Worm (Caenorhabditis elegans): ENCODE data around the gene lev-9.
A peak's percentile ranks its signal among the peaks of the same experiment; 100 is the strongest.

Gene lev-9

ce11 chrX:6274270-6274669, 17.3 kb downstream of the lev-9 start:
- peak; percentile 70 for TF ChIP-seq hlh-11 (tag; optimal IDR thresholded peaks at IDR 0.05)
- TF ChIP-seq lin-39 (tag; optimal IDR thresholded peaks at IDR 0.05): no peak
- TF ChIP-seq hif-1 (tag; optimal IDR thresholded peaks at IDR 0.05): peak in 1 of 2 experiments; percentile 36
- peak; percentile 52 for TF ChIP-seq mep-1 (tag; optimal IDR thresholded peaks at IDR 0.05)
- no peak for TF ChIP-seq ceh-82 (tag; optimal IDR thresholded peaks at IDR 0.05)
- TF ChIP-seq nhr-77 (tag; optimal IDR thresholded peaks at IDR 0.05): peak; percentile 62
- TF ChIP-seq F44E2.7 (GFP tag; IDR thresholded peaks at IDR 0.05): no peak
- TF ChIP-seq attf-4 (tag; optimal IDR thresholded peaks at IDR 0.05): no peak
- TF ChIP-seq lir-3 (tag; optimal IDR thresholded peaks at IDR 0.05): no peak
- peak; percentile 88 for TF ChIP-seq dve-1 (tag; optimal IDR thresholded peaks at IDR 0.05; ENCODE audit: insufficient read depth)
- TF ChIP-seq nhr-25 (tag; optimal IDR thresholded peaks at IDR 0.05; ENCODE audit: borderline replicate concordance, insufficient read depth): no peak
- peak; percentile 96 for TF ChIP-seq nhr-28 (tag; optimal IDR thresholded peaks at IDR 0.05)
- no peak for TF ChIP-seq fos-1 (tag; optimal IDR thresholded peaks at IDR 0.05)
- no peak for TF ChIP-seq spr-1 (tag; optimal IDR thresholded peaks at IDR 0.05)
- TF ChIP-seq pha-4 (GFP tag; IDR thresholded peaks at IDR 0.05): peak; percentile 10; the same call in 1 of the 2 replicates
- no peak for TF ChIP-seq pha-4 (tag; optimal IDR thresholded peaks at IDR 0.05)
- TF ChIP-seq tra-1 (GFP tag; IDR thresholded peaks at IDR 0.05): no peak; the same call in 1 of the 2 replicates
- TF ChIP-seq nhr-76 (tag; optimal IDR thresholded peaks at IDR 0.05): no peak
- TF ChIP-seq dmd-6 (GFP tag; IDR thresholded peaks at IDR 0.05): peak; percentile 68
- TF ChIP-seq aly-2 (tag; optimal IDR thresholded peaks at IDR 0.05): no peak
- no peak for TF ChIP-seq unc-39 (tag; optimal IDR thresholded peaks at IDR 0.05)
- peak; percentile 56 for TF ChIP-seq ztf-7 (tag; optimal IDR thresholded peaks at IDR 0.05)
- TF ChIP-seq saeg-2 (GFP tag; IDR thresholded peaks at IDR 0.05): no peak
- TF ChIP-seq hlh-30 (tag; optimal IDR thresholded peaks at IDR 0.05; ENCODE audit: insufficient read depth): peak; percentile 53
- TF ChIP-seq nhr-102 (tag; optimal IDR thresholded peaks at IDR 0.05): peak; percentile 30
- no peak for TF ChIP-seq F26F4.8 (GFP tag; conservative IDR thresholded peaks at IDR 0.05)
- no peak for TF ChIP-seq nhr-111 (GFP tag; optimal IDR thresholded peaks at IDR 0.05)
- TF ChIP-seq mdt-29 (GFP tag; IDR thresholded peaks at IDR 0.05): 0 out of 2 replicates have a peak, but pooled peaks have one; percentile 9
- TF ChIP-seq lin-29 (GFP tag; IDR thresholded peaks at IDR 0.05): no peak
- TF ChIP-seq daf-16 (GFP tag; optimal IDR thresholded peaks at IDR 0.05): no peak
- peak; percentile 77 for TF ChIP-seq daf-16 (tag; optimal IDR thresholded peaks at IDR 0.05)
- no peak for TF ChIP-seq nhr-48 (tag; optimal IDR thresholded peaks at IDR 0.05)
- TF ChIP-seq R02D3.7 (tag; optimal IDR thresholded peaks at IDR 0.05): no peak
- peak; percentile 67 for TF ChIP-seq php-3 (GFP tag; IDR thresholded peaks at IDR 0.05)

DNA sequence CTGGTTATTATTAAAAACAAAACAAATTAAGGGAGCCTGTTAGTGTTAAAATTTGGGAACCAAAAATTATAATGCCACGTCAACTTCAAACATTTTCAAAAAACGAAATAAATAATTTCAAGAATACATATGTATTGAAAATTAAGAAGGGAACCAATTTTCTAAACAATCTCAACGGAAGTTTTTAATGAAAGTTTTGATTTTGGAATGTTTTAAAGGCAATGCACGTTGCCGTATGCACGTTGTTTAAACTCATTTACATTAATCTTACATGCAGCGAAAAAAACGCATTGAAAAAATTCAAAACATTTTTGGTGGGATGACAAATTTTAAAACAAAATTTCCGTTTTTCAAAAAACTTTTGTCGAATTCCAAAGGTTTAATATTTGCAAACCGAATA, 17.8 kb downstream of the lev-9 start:
- TF ChIP-seq dve-1 (tag; optimal IDR thresholded peaks at IDR 0.05; ENCODE audit: insufficient read depth): peak; percentile 63
- TF ChIP-seq T26A8.4 (GFP tag; IDR thresholded peaks at IDR 0.05): peak; percentile 8; the same call in 1 of the 2 replicates
- peak; percentile 63; the same call in 1 of the 2 replicates for TF ChIP-seq pha-4 (GFP tag; IDR thresholded peaks at IDR 0.05)
- TF ChIP-seq pha-4 (tag; optimal IDR thresholded peaks at IDR 0.05): no peak
- TF ChIP-seq daf-16 (GFP tag; optimal IDR thresholded peaks at IDR 0.05): no peak
- TF ChIP-seq daf-16 (tag; optimal IDR thresholded peaks at IDR 0.05): peak; percentile 29
- peak; percentile 69; the same call in 1 of the 2 replicates for TF ChIP-seq zfp-3 (GFP tag; conservative IDR thresholded peaks at IDR 0.05)
- no peak for TF ChIP-seq nhr-77 (tag; optimal IDR thresholded peaks at IDR 0.05)
- TF ChIP-seq sdz-12 (GFP tag; optimal IDR thresholded peaks at IDR 0.05): no peak
- no peak for TF ChIP-seq T20F7.1 (GFP tag; optimal IDR thresholded peaks at IDR 0.05)

ce11 chrX:6271718-6272117, 19.8 kb downstream of the lev-9 start, which contains the start of gene lro-1:
TSS of gene lro-1 (plus strand) at chrX:6272089.
- TF ChIP-seq egl-43 (GFP tag; IDR thresholded peaks at IDR 0.05): no peak
- TF ChIP-seq mep-1 (tag; optimal IDR thresholded peaks at IDR 0.05): peak; percentile 50
- TF ChIP-seq F44E2.7 (GFP tag; IDR thresholded peaks at IDR 0.05): no peak
- no peak for TF ChIP-seq dmd-8 (GFP tag; IDR thresholded peaks at IDR 0.05)
- TF ChIP-seq zfp-2 (tag; optimal IDR thresholded peaks at IDR 0.05): no peak
- no peak for TF ChIP-seq nhr-41 (GFP tag; IDR thresholded peaks at IDR 0.05)
- TF ChIP-seq hmg-1.1 (GFP tag; IDR thresholded peaks at IDR 0.05): no peak
- TF ChIP-seq lin-29 (GFP tag; IDR thresholded peaks at IDR 0.05): no peak
- TF ChIP-seq spr-3 (GFP tag; optimal IDR thresholded peaks at IDR 0.05): no peak
- TF ChIP-seq daf-12 (tag; optimal IDR thresholded peaks at IDR 0.05): no peak
- TF ChIP-seq fkh-10 (GFP tag; optimal IDR thresholded peaks at IDR 0.05): no peak
- TF ChIP-seq snpc-4 (tag; optimal IDR thresholded peaks at IDR 0.05): no peak
- no peak for TF ChIP-seq lin-38 (GFP tag; IDR thresholded peaks at IDR 0.05)
- no peak for TF ChIP-seq ctbp-1 (GFP tag; IDR thresholded peaks at IDR 0.05)
- TF ChIP-seq mdl-1 (tag; optimal IDR thresholded peaks at IDR 0.05): no peak
